Fruit fly (Drosophila melanogaster) ovary, adult (tissue): ENCODE data around the gene CG18132.

Experiments used
- CG17801 ChIP-seq: fragments of 200-800 bp; optimal IDR thresholded peaks from 2 replicates; lab custom pipeline; 2019; ENCODE audit warnings: missing biosample characterization, mild to moderate bottlenecking, missing genetic modification characterization, moderate library complexity; ENCODE audit not compliant: partially characterized antibody

Gene CG18132

DNA sequence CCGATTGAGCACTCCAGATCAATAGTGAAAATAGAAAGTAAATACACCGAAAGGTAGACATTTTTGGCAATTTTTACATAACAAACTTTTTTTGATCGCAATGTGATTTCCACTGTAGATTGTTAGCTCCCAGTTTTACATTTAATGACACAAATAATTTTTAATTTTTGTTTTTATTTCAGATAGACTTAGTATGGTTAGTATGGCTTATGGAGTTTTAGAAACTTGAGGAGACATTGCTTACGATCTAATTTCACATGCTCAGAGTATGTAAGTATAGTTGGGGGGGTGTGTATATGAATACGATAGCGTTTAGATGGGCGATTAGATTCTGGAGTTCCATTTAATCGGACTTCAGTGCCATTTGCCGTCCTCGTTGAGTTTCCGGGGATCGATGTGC is at the start of gene CG18132:
TSS of gene CG18132 (minus strand) at position 101 of the 400 bp plus-strand sequence.
- no peak for TF ChIP-seq CG17801

DNA sequence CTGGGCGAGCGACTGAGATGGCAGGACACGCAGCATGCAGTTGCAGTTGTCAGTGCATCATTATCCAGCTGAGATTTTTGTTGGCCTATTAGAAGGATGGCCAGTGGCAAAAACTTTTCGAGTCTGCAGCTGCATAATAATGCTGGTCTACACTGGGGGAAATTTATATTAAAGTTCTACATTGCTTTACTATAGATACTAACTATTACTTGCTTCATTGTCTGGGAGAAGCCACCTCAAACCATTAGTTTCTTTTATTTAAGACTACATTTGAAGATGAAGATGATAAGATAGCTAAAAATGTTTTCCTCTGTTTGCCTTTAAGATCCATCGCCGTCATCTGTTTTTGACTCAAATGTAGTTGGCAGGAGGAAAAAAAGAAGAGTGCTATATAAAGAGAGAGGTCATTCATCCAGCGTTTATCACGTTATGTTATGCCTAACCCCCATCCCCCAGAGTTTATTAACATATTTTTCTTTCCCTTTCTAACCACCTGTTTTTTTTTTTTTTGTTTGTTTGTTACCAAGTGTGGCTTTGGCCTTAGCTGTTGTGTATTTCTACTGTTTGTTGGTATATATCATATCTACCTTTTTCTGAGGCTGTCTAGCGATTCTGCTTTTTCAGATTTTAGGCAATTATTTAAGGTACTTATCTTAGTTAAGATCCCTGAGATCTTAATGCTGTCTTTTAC is 42.7 kb upstream of the CG18132 start:
- TF ChIP-seq CG17801, result no peak

DNA sequence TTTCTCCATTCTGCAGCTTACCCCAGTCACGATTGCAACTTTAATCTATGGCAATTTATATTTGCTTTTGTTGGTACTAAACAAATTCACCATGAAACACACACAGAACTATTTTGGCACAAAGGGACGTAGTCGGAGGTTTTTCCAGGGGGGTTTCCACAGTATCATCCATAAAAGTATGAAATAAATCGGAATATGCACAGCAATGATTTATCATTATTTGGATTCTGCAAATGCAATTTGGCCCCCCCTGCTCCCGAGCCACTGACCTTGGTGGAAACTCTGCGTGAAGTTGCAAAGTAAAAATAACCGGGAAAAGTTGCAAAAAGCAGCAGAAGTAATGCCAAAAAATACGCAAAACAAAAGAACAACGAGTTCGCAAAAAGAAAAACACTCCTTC is 40.6 kb upstream of the CG18132 start:
- TF ChIP-seq CG17801, result no peak

DNA sequence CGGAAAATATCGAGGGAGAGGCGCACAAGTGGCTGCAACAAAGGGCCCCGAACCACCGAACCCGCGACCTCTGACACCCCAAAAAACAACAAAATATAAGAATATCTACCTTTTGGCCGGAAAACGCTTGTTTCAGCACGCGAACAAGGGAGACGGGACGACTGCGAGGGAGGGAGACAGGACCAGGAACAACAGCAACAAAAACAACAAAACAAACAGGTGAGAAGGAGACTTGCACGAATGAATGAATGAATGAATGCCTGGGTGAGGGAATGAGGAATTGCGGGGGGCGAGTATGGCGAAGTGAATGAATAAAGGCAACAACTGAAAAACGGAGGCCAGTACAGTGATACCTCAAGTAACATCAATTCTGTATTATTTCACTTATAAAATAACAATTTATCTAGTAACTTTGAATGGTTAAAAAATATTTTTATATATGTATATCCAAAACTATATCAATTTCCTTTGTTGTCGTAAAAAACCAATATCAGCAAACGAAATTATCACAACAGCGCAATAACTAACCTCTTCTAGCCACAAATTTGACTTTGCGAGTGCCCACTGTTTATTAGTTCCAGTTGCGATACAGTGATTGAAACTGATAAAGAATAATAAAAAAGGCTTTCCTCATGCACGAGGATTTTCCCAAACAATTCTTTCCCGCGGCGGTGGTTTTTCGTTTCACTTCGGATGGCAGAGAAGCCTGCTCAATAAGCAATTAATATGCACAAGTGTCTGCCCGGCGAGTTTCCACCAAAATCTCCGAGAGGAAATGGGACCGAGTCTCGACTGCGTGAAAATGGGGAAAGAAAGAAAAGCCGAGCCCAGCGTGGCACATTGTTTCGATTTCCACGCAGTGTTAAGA is 39.7 kb upstream of the CG18132 start:
- TF ChIP-seq CG17801, result no peak

DNA sequence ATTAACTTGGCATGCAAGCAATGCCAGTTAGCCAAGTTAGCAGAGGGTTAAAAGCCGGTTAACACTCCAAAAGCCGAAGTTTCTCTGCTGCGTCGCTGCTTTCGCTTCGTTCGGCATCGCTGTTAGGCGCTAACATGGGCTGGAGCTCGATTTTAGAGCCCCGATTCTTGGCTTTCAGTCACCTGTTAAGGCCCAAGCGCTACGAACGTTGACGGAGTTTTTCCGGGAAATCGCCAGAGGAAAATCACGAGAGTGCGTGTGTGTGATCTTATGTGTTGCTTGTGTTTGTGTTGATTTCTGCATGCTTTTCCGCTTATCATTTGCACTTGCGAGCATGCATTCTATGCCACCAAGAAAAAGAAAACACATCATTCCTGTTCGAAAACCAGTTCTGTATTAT is 37.7 kb upstream of the CG18132 start, which contains the start of gene haf:
TSS of gene haf (plus strand) at position 176 of the 400 bp plus-strand sequence.
- TF ChIP-seq CG17801, result no peak

DNA sequence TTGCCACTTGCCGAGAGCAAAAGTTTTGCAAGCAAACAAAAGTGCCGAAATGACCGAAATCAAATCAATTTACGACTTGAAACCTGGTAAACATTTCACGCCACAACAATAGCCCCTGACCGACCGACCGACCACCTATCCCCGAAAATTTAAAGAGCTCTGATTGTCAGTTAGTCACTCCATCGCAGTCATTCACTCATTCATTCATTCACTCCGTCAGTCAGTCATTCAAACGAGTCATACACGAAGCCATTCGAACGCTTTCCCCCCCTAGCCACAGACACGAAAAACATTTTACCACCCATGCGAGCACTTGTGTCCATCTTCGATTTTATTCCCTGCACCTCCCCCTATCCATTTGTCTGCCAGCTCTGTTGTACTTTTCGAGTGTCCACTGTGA is 30.6 kb upstream of the CG18132 start:
- TF ChIP-seq CG17801, result no peak

DNA sequence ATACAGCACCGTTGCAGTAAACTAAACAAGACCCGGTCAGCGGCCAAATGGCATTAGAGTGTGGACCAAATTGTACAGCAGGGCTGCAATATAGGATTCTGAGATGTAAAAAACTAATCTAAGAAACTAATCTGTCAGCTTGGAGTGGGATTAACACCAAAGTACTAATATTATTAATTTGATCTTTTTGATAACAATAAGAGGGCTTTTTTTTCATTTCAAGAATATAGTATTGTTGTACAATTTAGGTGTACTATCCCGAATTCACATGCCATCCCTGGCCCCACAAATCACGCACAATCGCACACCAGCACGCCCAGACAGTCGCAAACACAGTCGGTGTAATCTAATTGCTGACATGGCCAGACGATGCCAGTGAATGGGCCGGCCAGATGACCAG is 20.9 kb upstream of the CG18132 start:
- TF ChIP-seq CG17801, result no peak

DNA sequence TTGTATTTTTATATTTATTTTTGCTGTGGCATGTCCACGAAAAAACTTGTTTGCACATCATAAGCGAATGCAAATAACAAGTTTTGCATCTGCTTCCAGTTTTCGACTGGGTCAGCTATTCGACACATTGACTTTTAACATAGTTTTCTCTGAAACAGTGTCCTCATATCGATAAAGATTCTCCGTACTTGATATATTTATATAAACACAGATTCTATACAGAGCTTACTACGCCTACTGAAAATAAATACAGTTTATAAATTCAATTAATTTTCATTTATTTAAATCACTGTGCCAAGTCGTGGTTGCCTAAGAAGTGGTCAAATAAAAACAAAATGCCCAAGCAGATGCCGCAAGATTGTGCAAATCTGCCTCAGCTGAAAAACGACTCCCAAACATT is 18.0 kb upstream of the CG18132 start:
- TF ChIP-seq CG17801, result no peak

DNA sequence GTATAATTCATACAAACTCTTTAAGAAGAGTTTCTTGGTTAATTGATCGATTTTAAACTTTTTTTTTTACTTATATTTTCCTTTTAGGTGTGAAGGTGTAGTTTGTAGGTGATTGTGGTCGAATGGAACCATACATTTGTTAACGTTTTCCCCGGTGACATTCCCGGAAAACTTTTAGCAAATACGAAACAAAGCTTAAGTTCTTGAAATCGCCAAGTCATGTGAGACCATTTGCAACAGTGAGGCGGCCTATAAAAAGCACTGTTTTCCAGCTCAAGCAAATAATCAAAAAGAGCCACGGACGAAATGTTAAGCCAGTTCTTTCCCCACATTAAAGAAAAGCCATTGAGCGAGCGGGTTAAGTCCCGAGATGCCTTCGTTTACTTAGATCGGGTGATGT is 5.1 kb upstream of the CG18132 start, which contains the start of gene Or22b:
TSS of gene Or22b (plus strand) at position 301 of the 400 bp plus-strand sequence.
- no peak for TF ChIP-seq CG17801

DNA sequence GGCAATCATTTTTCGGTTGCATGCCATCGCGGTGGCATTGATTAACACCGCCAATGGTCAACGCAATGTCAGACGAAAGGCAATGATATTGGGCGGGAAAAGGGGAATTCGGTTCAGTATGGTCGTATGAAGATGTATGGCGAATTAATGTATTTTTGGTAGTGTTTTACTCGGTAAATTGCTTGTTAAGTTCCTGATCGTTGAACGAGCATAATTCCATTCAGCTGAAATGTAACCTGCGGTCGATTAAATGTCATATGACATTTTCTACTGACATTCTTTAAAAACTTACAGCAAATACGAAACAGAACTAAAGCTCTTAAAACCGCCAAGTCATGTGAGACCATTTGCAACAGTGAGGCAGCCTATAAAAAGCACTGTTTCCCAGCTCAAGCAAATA is 2.9 kb upstream of the CG18132 start, which contains the start of gene Or22a:
TSS of gene Or22a (plus strand) at position 301 of the 400 bp plus-strand sequence.
- TF ChIP-seq CG17801, result no peak

DNA sequence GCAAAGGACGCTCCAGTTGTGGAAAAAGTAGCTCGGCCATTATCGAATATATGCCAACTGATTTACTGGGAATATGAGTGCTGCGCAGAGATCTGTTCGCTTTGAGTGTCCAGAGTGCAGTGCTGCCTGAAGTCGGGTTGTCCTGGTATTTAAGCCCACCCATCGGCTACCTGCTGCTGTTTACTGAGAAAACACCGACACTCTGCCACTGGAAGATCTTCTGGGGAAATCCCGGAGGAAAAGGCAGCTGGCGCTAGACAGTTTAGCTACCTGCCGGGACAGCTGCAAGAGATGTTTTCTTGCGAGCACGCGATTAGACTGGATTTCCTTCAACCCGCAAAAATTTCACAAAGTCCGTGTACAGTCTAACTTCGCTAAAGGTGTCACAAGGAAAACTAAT is 744 bp upstream of the CG18132 start, which contains the start of gene halo:
TSS of gene halo (minus strand) at position 127 of the 400 bp plus-strand sequence.
- TF ChIP-seq CG17801, result no peak

DNA sequence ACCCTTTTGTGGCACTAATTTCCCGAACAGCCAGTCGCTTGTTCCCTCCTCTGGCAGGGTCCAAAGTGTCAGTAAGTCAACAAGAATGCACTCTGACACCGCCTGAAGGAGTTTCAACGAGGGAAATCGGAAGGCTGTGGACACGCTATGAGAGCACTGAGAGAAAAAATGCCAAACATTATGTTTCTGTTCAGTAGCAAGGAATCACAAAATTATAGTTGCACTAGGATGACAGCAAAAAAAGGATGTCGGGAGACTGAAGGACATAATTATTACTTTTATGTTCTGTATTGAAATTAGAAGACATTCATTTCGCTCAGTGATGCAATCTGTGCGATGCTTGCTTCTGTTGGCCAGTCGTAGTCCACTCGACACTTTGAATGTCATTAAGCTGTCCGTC is 7.5 kb downstream of the CG18132 start:
- TF ChIP-seq CG17801, result no peak

DNA sequence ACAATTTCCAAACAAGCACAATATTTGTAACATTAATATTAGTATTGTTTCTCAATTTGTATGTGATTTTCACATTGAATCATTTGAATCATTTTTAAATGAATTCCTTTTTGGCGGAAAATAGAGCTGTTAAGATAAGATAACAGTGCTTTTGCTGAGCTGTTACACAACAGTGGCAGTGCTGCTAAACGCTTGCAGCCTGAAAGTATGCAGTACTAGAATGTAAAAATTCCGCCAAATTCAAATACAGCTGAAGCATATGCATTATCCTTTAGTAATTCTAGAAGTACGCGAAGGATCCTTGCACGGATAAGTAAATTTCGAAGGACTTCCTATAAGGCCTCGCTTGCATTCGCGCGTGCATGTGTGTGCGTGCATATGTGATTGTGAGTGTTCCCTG is 13.0 kb downstream of the CG18132 start:
- no peak for TF ChIP-seq CG17801

DNA sequence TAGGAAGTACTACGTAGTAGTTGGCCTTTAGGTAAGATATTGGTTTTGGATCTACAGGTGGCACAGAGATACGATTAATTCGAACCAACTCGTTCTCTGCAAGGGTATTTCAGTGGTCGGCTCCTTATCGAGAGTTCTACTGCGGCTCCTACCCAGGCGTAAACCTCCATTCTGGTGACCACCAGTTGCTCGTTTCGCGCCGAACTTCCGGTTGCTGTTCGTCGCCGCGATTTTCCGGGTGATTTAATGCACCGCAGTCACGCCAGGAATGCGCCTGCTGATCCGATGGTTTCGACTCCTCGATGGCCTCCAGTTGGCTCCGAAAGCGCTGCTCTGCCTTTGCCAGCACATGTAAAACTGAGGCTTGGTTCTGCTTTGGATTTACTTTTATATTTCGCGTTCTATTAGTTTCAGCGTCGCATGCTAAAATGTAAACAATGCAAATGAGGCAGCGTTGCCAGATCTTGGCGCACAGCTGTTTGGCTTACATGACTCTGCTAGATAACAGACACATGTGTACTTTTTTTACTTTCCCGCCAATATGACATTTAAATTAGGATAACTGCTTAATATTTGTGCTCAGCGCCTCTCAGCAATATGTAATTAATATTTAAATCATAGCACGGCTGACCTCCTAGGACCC is 14.7 kb downstream of the CG18132 start, which contains the start of gene CG7420:
TSS of gene CG7420 (minus strand) at position 446 of the 643 bp plus-strand sequence.
- TF ChIP-seq CG17801, result no peak

DNA sequence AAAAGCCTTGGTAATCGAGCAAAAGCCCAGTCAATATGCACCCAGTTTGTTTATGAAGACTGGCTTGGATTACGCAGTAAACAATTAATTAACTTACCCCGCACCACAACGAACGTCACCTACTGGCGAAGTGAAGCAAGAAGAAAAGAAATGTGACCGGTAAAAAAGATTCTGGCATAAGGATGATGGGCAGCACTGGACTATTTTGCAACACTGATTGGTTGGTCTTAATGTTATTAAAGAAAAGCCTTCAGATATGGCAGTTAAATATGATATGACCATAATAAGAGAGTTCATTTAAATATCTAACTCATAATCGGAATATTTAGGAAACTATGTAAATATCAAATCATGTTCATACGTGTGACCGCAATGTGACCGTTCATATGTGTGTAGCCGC is 17.0 kb downstream of the CG18132 start, which contains the start of gene CG18131:
TSS of gene CG18131 (minus strand) at position 297 of the 400 bp plus-strand sequence.
- TF ChIP-seq CG17801, result no peak

DNA sequence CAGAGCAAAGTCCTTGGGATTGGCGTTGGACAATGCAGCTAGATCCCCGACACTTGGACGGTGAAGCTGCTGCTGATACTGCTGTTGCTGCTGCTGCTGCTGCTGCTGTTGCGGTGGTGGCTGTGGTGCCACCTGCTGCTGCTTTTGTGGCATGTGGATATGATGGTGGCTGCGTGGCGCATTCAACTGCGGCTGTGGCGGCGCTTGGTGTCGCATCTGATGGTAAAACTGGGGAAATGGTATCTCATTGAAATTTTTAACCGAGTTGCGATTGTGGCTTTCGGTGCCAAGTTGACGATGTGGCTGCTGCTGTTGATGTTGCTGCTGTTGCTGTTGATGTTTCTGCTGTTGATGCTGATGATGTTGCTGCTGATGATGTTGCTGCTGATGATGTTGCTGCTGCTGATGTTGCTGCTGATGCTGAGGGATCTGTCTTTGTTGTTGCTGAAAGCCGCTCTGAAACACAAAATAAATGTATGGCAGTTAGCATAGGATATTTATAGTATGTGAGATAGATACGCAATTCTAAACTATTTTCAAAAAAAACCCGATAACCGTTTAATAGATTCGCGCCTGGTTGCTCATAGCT is 18.2 kb downstream of the CG18132 start:
- TF ChIP-seq CG17801, result no peak
